Worm (Caenorhabditis elegans): ENCODE data around the gene ttr-8.

The ttr-8 gene

ce11 chrIII:7554697-7555145 is 10.4 kb downstream of the ttr-8 start:
- TF ChIP-seq gmeb-1 (tag; optimal IDR thresholded peaks at IDR 0.05) (no peak), sma-3 (GFP tag; optimal IDR thresholded peaks at IDR 0.05) (peak; percentile 10), ztf-4 (tag; optimal IDR thresholded peaks at IDR 0.05) (peak; percentile 8), lin-13 (GFP tag; optimal IDR thresholded peaks at IDR 0.05) (no peak), lsy-2 (tag; optimal IDR thresholded peaks at IDR 0.05) (peak; percentile 35 to 78), snpc-4 (tag; optimal IDR thresholded peaks at IDR 0.05) (no peak), sma-9 (GFP tag; optimal IDR thresholded peaks at IDR 0.05) (peak; percentile 14), sma-9 (tag; optimal IDR thresholded peaks at IDR 0.05) (no peak), zag-1 (tag; optimal IDR thresholded peaks at IDR 0.05) (no peak), nhr-237 (tag; optimal IDR thresholded peaks at IDR 0.05) (no peak), mdl-1 (tag; optimal IDR thresholded peaks at IDR 0.05) (no peak), elt-3 (tag; optimal IDR thresholded peaks at IDR 0.05) (no peak), ZK546.5 (tag; optimal IDR thresholded peaks at IDR 0.05) (no peak), ceh-16 (tag; optimal IDR thresholded peaks at IDR 0.05) (peak; percentile 76), crh-2 (tag; optimal IDR thresholded peaks at IDR 0.05) (no peak), unc-62 (GFP tag; optimal IDR thresholded peaks at IDR 0.05) (peak; percentile 76), nhr-23 (tag; optimal IDR thresholded peaks at IDR 0.05) (no peak), nhr-6 (tag; optimal IDR thresholded peaks at IDR 0.05) (no peak), mbf-1 (tag; optimal IDR thresholded peaks at IDR 0.05) (no peak), mab-5 (tag; optimal IDR thresholded peaks at IDR 0.05) (peak; percentile 97), egl-27 (tag; optimal IDR thresholded peaks at IDR 0.05) (no peak), nhr-12 (tag; optimal IDR thresholded peaks at IDR 0.05) (no peak), fos-1 (tag; optimal IDR thresholded peaks at IDR 0.05) (no peak), unc-55 (GFP tag; optimal IDR thresholded peaks at IDR 0.05) (peak; percentile 64), sem-4 (tag; optimal IDR thresholded peaks at IDR 0.05) (no peak), Y55F3AM.14 (GFP tag; optimal IDR thresholded peaks at IDR 0.05) (peak; percentile 30), nhr-25 (tag; optimal IDR thresholded peaks at IDR 0.05) (peak; percentile 15)

- TF ChIP-seq unc-55 (GFP tag; optimal IDR thresholded peaks at IDR 0.05) (no peak), zag-1 (tag; optimal IDR thresholded peaks at IDR 0.05) (no peak), fos-1 (tag; optimal IDR thresholded peaks at IDR 0.05) (no peak), Y55F3AM.14 (GFP tag; optimal IDR thresholded peaks at IDR 0.05) (no peak), nhr-237 (tag; optimal IDR thresholded peaks at IDR 0.05) (no peak), elt-1 (tag; optimal IDR thresholded peaks at IDR 0.05) (no peak), sma-3 (GFP tag; optimal IDR thresholded peaks at IDR 0.05) (no peak), nhr-12 (tag; optimal IDR thresholded peaks at IDR 0.05) (no peak), ceh-82 (tag; optimal IDR thresholded peaks at IDR 0.05) (no peak), dmd-4 (tag; optimal IDR thresholded peaks at IDR 0.05) (no peak)
Measured at ce11 chrIII:7553693-7554226, 11.4 kb downstream of the ttr-8 start.

ce11 chrIII:7552859-7553258 is 12.3 kb downstream of the ttr-8 start:
- TF ChIP-seq nhr-6 (tag; optimal IDR thresholded peaks at IDR 0.05), result no peak
- peak; percentile 69 for TF ChIP-seq mab-5 (tag; optimal IDR thresholded peaks at IDR 0.05)
- TF ChIP-seq sma-9 (GFP tag; optimal IDR thresholded peaks at IDR 0.05), result no peak
- no peak for TF ChIP-seq sma-9 (tag; optimal IDR thresholded peaks at IDR 0.05)
- TF ChIP-seq aly-2 (tag; optimal IDR thresholded peaks at IDR 0.05), result no peak
- peak; percentile 81 for TF ChIP-seq unc-55 (GFP tag; optimal IDR thresholded peaks at IDR 0.05)
- TF ChIP-seq nhr-237 (tag; optimal IDR thresholded peaks at IDR 0.05), result no peak
- peak; percentile 10 to 54 for TF ChIP-seq lsy-2 (tag; optimal IDR thresholded peaks at IDR 0.05)

ce11 chrIII:7550979-7551378 is 14.2 kb downstream of the ttr-8 start:
- TF ChIP-seq nhr-25 (tag; optimal IDR thresholded peaks at IDR 0.05), result no peak
- TF ChIP-seq elt-1 (tag; optimal IDR thresholded peaks at IDR 0.05), result no peak
- TF ChIP-seq nhr-77 (tag; optimal IDR thresholded peaks at IDR 0.05), result no peak
- no peak for TF ChIP-seq nhr-23 (tag; optimal IDR thresholded peaks at IDR 0.05)
- peak in 1 of 2 experiments; percentile 15 for TF ChIP-seq lsy-2 (tag; optimal IDR thresholded peaks at IDR 0.05)
- TF ChIP-seq gmeb-1 (tag; optimal IDR thresholded peaks at IDR 0.05), result no peak
- TF ChIP-seq unc-62 (GFP tag; optimal IDR thresholded peaks at IDR 0.05), result no peak
- no peak for TF ChIP-seq Y55F3AM.14 (GFP tag; optimal IDR thresholded peaks at IDR 0.05)
- TF ChIP-seq mdl-1 (tag; optimal IDR thresholded peaks at IDR 0.05), result no peak
- TF ChIP-seq ztf-11 (tag; optimal IDR thresholded peaks at IDR 0.05), result no peak
- TF ChIP-seq nhr-237 (tag; optimal IDR thresholded peaks at IDR 0.05), result no peak
- TF ChIP-seq C34F6.9 (tag; optimal IDR thresholded peaks at IDR 0.05), result no peak
- no peak for TF ChIP-seq crh-2 (tag; optimal IDR thresholded peaks at IDR 0.05)
- no peak for TF ChIP-seq F13H6.1 (tag; optimal IDR thresholded peaks at IDR 0.05)
- TF ChIP-seq ceh-16 (tag; optimal IDR thresholded peaks at IDR 0.05), result peak; percentile 94
- no peak for TF ChIP-seq sma-9 (GFP tag; optimal IDR thresholded peaks at IDR 0.05)
- no peak for TF ChIP-seq sma-9 (tag; optimal IDR thresholded peaks at IDR 0.05)

Data from whole organism, L2 larva.